Worm (Caenorhabditis elegans): ENCODE results near the gene sre-20.

- TF ChIP-seq lin-39 (tag; optimal IDR thresholded peaks at IDR 0.05) (no peak), nhr-28 (tag; optimal IDR thresholded peaks at IDR 0.05) (no peak), unc-98 (GFP tag; IDR thresholded peaks at IDR 0.05) (no peak), nhr-47 (tag; optimal IDR thresholded peaks at IDR 0.05) (no peak), snpc-4 (tag; optimal IDR thresholded peaks at IDR 0.05) (no peak), ztf-4 (tag; optimal IDR thresholded peaks at IDR 0.05) (no peak), mdl-1 (tag; optimal IDR thresholded peaks at IDR 0.05) (no peak)
These were observed 25.1 kb upstream of the sre-20 start, which contains the start of gene ZC443.1 for ce11 chrV:12809876-12810275.
